Worm (Caenorhabditis elegans) whole organism, early embryonic: ENCODE data around the gene cpb-2.

ENCODE experiments used
- B0310.2 ChIP-seq: sonication (generic microtip); optimal IDR thresholded peaks from 2 replicates; lab custom pipeline; 2016; ENCODE audit warnings: mild to moderate bottlenecking, missing genetic modification characterization, missing compliant biosample characterization
- F13C5.2 ChIP-seq: sonication (generic microtip); optimal IDR thresholded peaks from 2 replicates; lab custom pipeline; 2017; ENCODE audit warnings: mild to moderate bottlenecking, missing genetic modification characterization, inconsistent platforms, missing compliant biosample characterization
- aly-1 ChIP-seq: sonication (generic microtip); optimal IDR thresholded peaks from 2 replicates; lab custom pipeline; 2016; ENCODE audit warnings: missing genetic modification characterization, missing compliant biosample characterization
- ama-1 ChIP-seq: fragments of 150-350 bp; optimal IDR thresholded peaks from 2 replicates; lab custom pipeline; 2014
- ceh-36 ChIP-seq: sonication (generic microtip); optimal IDR thresholded peaks from 2 replicates; lab custom pipeline; 2016; ENCODE audit warnings: missing genetic modification characterization, inconsistent platforms, missing compliant biosample characterization
- ets-7 ChIP-seq: sonication (generic microtip); optimal IDR thresholded peaks from 2 replicates; lab custom pipeline; 2016; ENCODE audit warnings: missing genotype, missing genetic modification characterization, missing compliant biosample characterization
- flt-1 ChIP-seq: fragments of 200-800 bp; sonication (Bioruptor generic); IDR thresholded peaks from 2 replicates; pipeline ENCODE4 v1.3.6; 2022; ENCODE audit warnings: missing genetic modification characterization, missing compliant biosample characterization
- hmbx-1 ChIP-seq: sonication (generic microtip); optimal IDR thresholded peaks from 2 replicates; lab custom pipeline; 2016; ENCODE audit warnings: mild to moderate bottlenecking, missing genetic modification characterization, missing compliant biosample characterization
- hnd-1 ChIP-seq: sonication (generic microtip); optimal IDR thresholded peaks from 2 replicates; lab custom pipeline; 2016; ENCODE audit warnings: missing genetic modification characterization, missing compliant biosample characterization
- pes-1 ChIP-seq: fragments of 200-800 bp; sonication (Bioruptor generic); IDR thresholded peaks from 2 replicates; pipeline ENCODE4 v1.3.6; 2022; ENCODE audit warnings: missing genetic modification reagents, missing genetic modification characterization, missing compliant biosample characterization
- sea-1 ChIP-seq: fragments of 200-800 bp; sonication (Bioruptor generic); conservative IDR thresholded peaks from 2 replicates; pipeline ENCODE4 v1.3.6; 2022; ENCODE audit warnings: missing genetic modification characterization, missing compliant biosample characterization
- tbx-11 ChIP-seq: fragments of 200-800 bp; sonication (Bioruptor generic); IDR thresholded peaks from 2 replicates; pipeline ENCODE4 v1.3.6; 2022; ENCODE audit warnings: missing genetic modification characterization, missing compliant biosample characterization
- tbx-37 ChIP-seq: fragments of 200-800 bp; sonication (Bioruptor generic); conservative IDR thresholded peaks from 2 replicates; pipeline ENCODE4 v1.3.6; 2022; ENCODE audit warnings: missing genetic modification reagents, missing genetic modification characterization, missing compliant biosample characterization

ce11 chrII:6230116-6230515 is 37.5 kb downstream of the cpb-2 start:
- TF ChIP-seq hmbx-1 (tag; lab: Kevin White, UChicago) (no peak), aly-1 (no peak), ama-1 (lab: Kevin White, UChicago) (no peak), ceh-36 (tag; lab: Kevin White, UChicago) (no peak), flt-1 (GFP tag; lab: Robert Waterston, UW) (no peak), pes-1 (GFP tag; lab: Robert Waterston, UW) (no peak), tbx-37 (GFP tag; lab: Robert Waterston, UW) (no peak), ets-7 (tag; lab: Kevin White, UChicago) (no peak), F13C5.2 (no peak), hnd-1 (no peak), B0310.2 (tag; lab: Kevin White, UChicago) (no peak), tbx-11 (no peak), sea-1 (GFP tag; lab: Robert Waterston, UW) (no peak)
